Fruit fly (Drosophila melanogaster) whole organism: ENCODE results near the gene MED31.

Experiments used
- CG8478 ChIP-seq: fragments of >200 bp; optimal IDR thresholded peaks from 2 replicates; lab custom pipeline; 2018; ENCODE audit warnings: inconsistent platforms
- Dll ChIP-seq: fragments of >200 bp; optimal IDR thresholded peaks from 2 replicates; lab custom pipeline; 2017
- EcR ChIP-seq, 2 experiments: fragments of >200 bp; optimal IDR thresholded peaks; 2 replicates each; lab custom pipeline; 2017; ENCODE audit warnings: missing biosample characterization in 2 of 2, missing genetic modification characterization in 2 of 2, missing genetic modification reagents in 2 of 2
- pan ChIP-seq: fragments of >200 bp; optimal IDR thresholded peaks from 2 replicates; lab custom pipeline; 2017
- psq ChIP-seq: fragments of >200 bp; optimal IDR thresholded peaks from 2 replicates; lab custom pipeline; 2017
- usp ChIP-seq: fragments of >200 bp; optimal IDR thresholded peaks from 2 replicates; lab custom pipeline; 2017; ENCODE audit warnings: missing biosample characterization, missing genetic modification characterization, mixed read lengths

Gene MED31

dm6 chr3R:4667399-4668201 lies 25.8 kb downstream of the MED31 start:
- peak in 1 of 2 experiments; percentile 96 for TF ChIP-seq EcR (GFP tag; optimal IDR thresholded peaks at IDR 0.05; lab: Kevin White, UChicago)
- no peak for TF ChIP-seq psq (lab: Kevin White, UChicago)

dm6 chr3R:4676981-4677665 lies 35.4 kb downstream of the MED31 start:
- TF ChIP-seq usp (GFP tag; lab: Kevin White, UChicago) (no peak), EcR (GFP tag; optimal IDR thresholded peaks at IDR 0.05; lab: Kevin White, UChicago) (peak in 1 of 2 experiments; percentile 51)

DNA sequence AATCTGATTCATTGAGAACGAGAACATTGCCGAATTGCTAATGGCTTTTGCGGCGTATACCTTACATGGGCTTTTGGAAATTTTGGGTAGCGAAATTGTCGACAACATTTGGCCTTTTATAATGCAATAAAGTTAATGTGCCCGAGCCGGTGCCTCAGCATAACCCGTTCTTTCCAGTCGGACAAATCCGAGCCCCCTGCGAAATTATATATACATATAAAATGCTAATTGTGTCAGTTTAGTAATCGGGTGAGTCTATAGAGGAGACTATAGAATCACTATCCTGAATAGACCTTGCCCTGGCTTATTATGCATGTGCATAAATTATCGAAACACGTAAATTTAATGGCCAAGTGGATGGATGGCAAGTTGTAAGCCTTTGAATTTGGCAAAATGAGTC lies 36.6 kb downstream of the MED31 start:
- TF ChIP-seq pan (lab: Kevin White, UChicago) (no peak), Dll (lab: Kevin White, UChicago) (no peak), psq (lab: Kevin White, UChicago) (no peak), CG8478 (lab: Kevin White, UChicago) (no peak), EcR (GFP tag; optimal IDR thresholded peaks at IDR 0.05; lab: Kevin White, UChicago) (no peak), usp (GFP tag; lab: Kevin White, UChicago) (no peak)

DNA sequence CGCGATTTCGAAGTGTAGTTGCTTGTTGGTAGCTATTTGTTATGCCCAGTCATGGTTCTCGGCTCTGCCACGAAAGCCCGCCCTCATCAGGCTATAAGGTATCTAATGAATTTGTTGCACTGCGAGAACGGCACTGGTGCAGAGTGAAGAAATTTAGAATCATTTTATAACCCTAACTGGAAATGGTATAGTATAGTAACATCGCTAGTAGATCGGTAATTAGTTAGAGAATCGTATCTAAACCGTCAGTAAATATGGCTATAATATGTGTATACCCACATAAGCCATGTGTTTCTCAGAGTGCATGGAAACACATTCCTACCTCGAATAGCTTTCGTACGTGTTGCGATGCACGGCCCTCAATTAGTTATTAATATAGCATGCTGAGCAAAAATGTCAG lies 45.4 kb downstream of the MED31 start:
- TF ChIP-seq EcR (GFP tag; optimal IDR thresholded peaks at IDR 0.05; lab: Kevin White, UChicago) (no peak), Dll (lab: Kevin White, UChicago) (no peak), pan (lab: Kevin White, UChicago) (no peak), psq (lab: Kevin White, UChicago) (no peak), usp (GFP tag; lab: Kevin White, UChicago) (no peak), CG8478 (lab: Kevin White, UChicago) (no peak)

DNA sequence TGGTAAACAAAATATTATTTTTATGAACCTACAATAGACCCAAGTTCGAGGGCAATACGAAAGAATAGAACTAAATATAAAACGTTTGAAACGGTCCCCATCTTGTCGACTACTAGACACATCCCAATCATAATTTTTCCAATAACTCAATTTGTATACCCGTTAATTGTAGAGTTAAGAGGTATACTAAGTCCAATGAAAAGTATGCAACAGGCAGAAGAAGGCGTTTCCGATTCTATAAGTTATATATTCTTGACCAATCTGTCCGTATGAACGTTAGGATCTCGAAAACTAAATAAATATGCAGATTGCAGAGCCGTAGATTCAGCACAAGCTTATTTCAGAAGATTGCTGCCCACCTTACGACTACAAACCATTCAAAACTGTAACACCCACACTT lies 48.7 kb downstream of the MED31 start, which contains the start of gene CG33927:
CG33927 (minus strand) TSS at position 101 of the 400 bp plus-strand sequence.
- TF ChIP-seq psq (lab: Kevin White, UChicago) (no peak), EcR (GFP tag; optimal IDR thresholded peaks at IDR 0.05; lab: Kevin White, UChicago) (no peak), CG8478 (lab: Kevin White, UChicago) (no peak), pan (lab: Kevin White, UChicago) (no peak)
